Worm (Caenorhabditis elegans) whole organism, L2 larva: ENCODE data around the gene srh-82.

Source experiments
- C34F6.9 ChIP-seq: fragments of 150-350 bp; optimal IDR thresholded peaks from 2 replicates; lab custom pipeline; 2014; ENCODE audit warnings: missing biosample characterization, missing genetic modification characterization
- F13H6.1 ChIP-seq: sonication (generic microtip); optimal IDR thresholded peaks from 2 replicates; lab custom pipeline; 2016; ENCODE audit warnings: missing genetic modification characterization, missing compliant biosample characterization
- R02D3.7 ChIP-seq: fragments of 150-350 bp; optimal IDR thresholded peaks from 2 replicates; lab custom pipeline; 2014; ENCODE audit warnings: missing biosample characterization, missing genetic modification characterization
- Y55F3AM.14 ChIP-seq: fragments of 200-800 bp; sonication (Bioruptor generic); optimal IDR thresholded peaks from 2 replicates; lab custom pipeline; 2018; ENCODE audit warnings: mild to moderate bottlenecking, missing genetic modification characterization, missing compliant biosample characterization
- ZK546.5 ChIP-seq: sonication (generic microtip); optimal IDR thresholded peaks from 2 replicates; lab custom pipeline; 2017; ENCODE audit warnings: missing biosample characterization, missing genetic modification characterization
- ama-1 ChIP-seq: fragments of 150-350 bp; optimal IDR thresholded peaks from 2 replicates; lab custom pipeline; 2018; ENCODE audit warnings: inconsistent platforms
- blmp-1 ChIP-seq: sonication (generic microtip); optimal IDR thresholded peaks from 2 replicates; lab custom pipeline; 2017; ENCODE audit warnings: missing genetic modification characterization, mild to moderate bottlenecking, missing compliant biosample characterization, antibody characterized with exemption, moderate library complexity; ENCODE audit not compliant: insufficient read depth
- ceh-82 ChIP-seq: fragments of 150-350 bp; optimal IDR thresholded peaks from 2 replicates; lab custom pipeline; 2014; ENCODE audit warnings: missing biosample characterization, missing genetic modification characterization
- crh-2 ChIP-seq: sonication (generic microtip); optimal IDR thresholded peaks from 2 replicates; lab custom pipeline; 2017; ENCODE audit warnings: missing biosample characterization, missing genetic modification characterization
- dmd-4 ChIP-seq: sonication (generic microtip); optimal IDR thresholded peaks from 2 replicates; lab custom pipeline; 2017; ENCODE audit warnings: missing biosample characterization, missing genetic modification characterization
- egl-27 ChIP-seq: sonication (generic microtip); optimal IDR thresholded peaks from 3 replicates; lab custom pipeline; 2017; ENCODE audit warnings: missing biosample characterization, missing genetic modification reagents, missing genetic modification characterization
- elt-1 ChIP-seq: fragments of 150-350 bp; optimal IDR thresholded peaks from 2 replicates; lab custom pipeline; 2014; ENCODE audit warnings: missing biosample characterization, missing genetic modification characterization
- elt-3 ChIP-seq: sonication (generic microtip); optimal IDR thresholded peaks from 2 replicates; lab custom pipeline; 2017; ENCODE audit warnings: missing biosample characterization, missing genetic modification characterization
- fos-1 ChIP-seq: fragments of 150-350 bp; optimal IDR thresholded peaks from 2 replicates; lab custom pipeline; 2014; ENCODE audit warnings: missing biosample characterization, missing genetic modification characterization
- gmeb-1 ChIP-seq: fragments of 150-350 bp; optimal IDR thresholded peaks from 2 replicates; lab custom pipeline; 2014; ENCODE audit warnings: missing biosample characterization, missing genetic modification characterization
- lin-11 ChIP-seq: fragments of 150-350 bp; sonication (generic microtip); optimal IDR thresholded peaks from 2 replicates; lab custom pipeline; 2014; ENCODE audit warnings: missing biosample characterization, missing genetic modification characterization, inconsistent platforms, mixed read lengths
- lin-13 ChIP-seq: fragments of 150-350 bp; optimal IDR thresholded peaks from 2 replicates; lab custom pipeline; 2014; ENCODE audit warnings: missing biosample characterization, missing genetic modification reagents, missing genetic modification characterization
- lin-39 ChIP-seq: fragments of 150-350 bp; optimal IDR thresholded peaks from 2 replicates; lab custom pipeline; 2014; ENCODE audit warnings: missing biosample characterization, missing genetic modification reagents, missing genetic modification characterization
- lsy-2 ChIP-seq, 2 experiments: fragments of 150-350 bp in 1 of 2; sonication (generic microtip) in 1 of 2; optimal IDR thresholded peaks; 2 replicates each; lab custom pipeline; 2014 to 2017; ENCODE audit warnings: missing biosample characterization in 2 of 2, missing genetic modification characterization in 2 of 2
- mab-5 ChIP-seq: fragments of 150-350 bp; optimal IDR thresholded peaks from 2 replicates; lab custom pipeline; 2014; ENCODE audit warnings: missing biosample characterization, missing genetic modification characterization
- mbf-1 ChIP-seq: sonication (generic microtip); optimal IDR thresholded peaks from 2 replicates; lab custom pipeline; 2017; ENCODE audit warnings: missing biosample characterization, missing genetic modification characterization
- mdl-1 ChIP-seq, 2 experiments: fragments of 150-350 bp in 1 of 2; sonication (generic microtip) in 1 of 2; optimal IDR thresholded peaks; 2 replicates each; lab custom pipeline; 2017; ENCODE audit warnings: missing biosample characterization in 2 of 2, missing genetic modification characterization in 2 of 2
- nhr-10 ChIP-seq: sonication (generic microtip); optimal IDR thresholded peaks from 2 replicates; lab custom pipeline; 2017; ENCODE audit warnings: missing biosample characterization, missing genetic modification characterization
- nhr-11 ChIP-seq: fragments of 150-350 bp; optimal IDR thresholded peaks from 2 replicates; lab custom pipeline; 2014; ENCODE audit warnings: missing biosample characterization, missing genetic modification characterization
- nhr-129 ChIP-seq: fragments of 150-350 bp; optimal IDR thresholded peaks from 2 replicates; lab custom pipeline; 2014; ENCODE audit warnings: missing biosample characterization, missing genetic modification characterization
- nhr-21 ChIP-seq: fragments of 150-350 bp; optimal IDR thresholded peaks from 2 replicates; lab custom pipeline; 2014; ENCODE audit warnings: missing biosample characterization, missing genetic modification characterization
- nhr-25 ChIP-seq: fragments of 150-350 bp; sonication (generic microtip); optimal IDR thresholded peaks from 3 replicates; lab custom pipeline; 2014; ENCODE audit warnings: missing biosample characterization, missing genetic modification characterization
- nhr-6 ChIP-seq: fragments of 150-350 bp; optimal IDR thresholded peaks from 2 replicates; lab custom pipeline; 2014; ENCODE audit warnings: missing biosample characterization, missing genetic modification characterization
- nhr-77 ChIP-seq: fragments of 150-350 bp; optimal IDR thresholded peaks from 2 replicates; lab custom pipeline; 2014; ENCODE audit warnings: missing biosample characterization, missing genetic modification characterization
- sem-4 ChIP-seq: fragments of 150-350 bp; optimal IDR thresholded peaks from 2 replicates; lab custom pipeline; 2014; ENCODE audit warnings: missing biosample characterization, missing genetic modification reagents, missing genetic modification characterization
- skn-1 ChIP-seq: sonication (generic microtip); optimal IDR thresholded peaks from 2 replicates; lab custom pipeline; 2017; ENCODE audit warnings: missing biosample characterization, missing genetic modification characterization
- sma-3 ChIP-seq: sonication (generic microtip); optimal IDR thresholded peaks from 2 replicates; lab custom pipeline; 2016; ENCODE audit warnings: missing genetic modification reagents, missing genetic modification characterization, missing compliant biosample characterization
- snpc-4 ChIP-seq: fragments of 150-350 bp; optimal IDR thresholded peaks from 2 replicates; lab custom pipeline; 2014; ENCODE audit warnings: missing biosample characterization, missing genetic modification characterization
- unc-39 ChIP-seq: fragments of 150-350 bp; optimal IDR thresholded peaks from 2 replicates; lab custom pipeline; 2014; ENCODE audit warnings: missing biosample characterization, missing genetic modification characterization
- unc-55 ChIP-seq: fragments of 150-350 bp; sonication (generic microtip); optimal IDR thresholded peaks from 3 replicates; lab custom pipeline; 2014; ENCODE audit warnings: missing biosample characterization, missing genetic modification reagents, missing genetic modification characterization
- unc-62 ChIP-seq: fragments of 150-350 bp; optimal IDR thresholded peaks from 2 replicates; lab custom pipeline; 2014; ENCODE audit warnings: missing biosample characterization, missing genetic modification reagents, missing genetic modification characterization
- zag-1 ChIP-seq: fragments of 150-350 bp; optimal IDR thresholded peaks from 2 replicates; lab custom pipeline; 2014; ENCODE audit warnings: missing biosample characterization, missing genetic modification characterization
- ztf-11 ChIP-seq: sonication (generic microtip); optimal IDR thresholded peaks from 2 replicates; lab custom pipeline; 2017; ENCODE audit warnings: missing biosample characterization, missing genetic modification characterization
- ztf-4 ChIP-seq: fragments of 150-350 bp; optimal IDR thresholded peaks from 2 replicates; lab custom pipeline; 2014; ENCODE audit warnings: missing biosample characterization, missing genetic modification characterization

srh-82 gene

ce11 chrV:144794-145193, at the start of gene srh-82:
srh-82 (plus strand) TSS chrV:145094.
- no peak for TF ChIP-seq Y55F3AM.14 (GFP tag; lab: Kevin White, UChicago)
- no peak for TF ChIP-seq elt-3 (tag; lab: Kevin White, UChicago)
- no peak for TF ChIP-seq dmd-4 (tag; lab: Kevin White, UChicago)
- no peak for TF ChIP-seq nhr-11 (tag; lab: Kevin White, UChicago)
- no peak for TF ChIP-seq nhr-25 (tag; lab: Kevin White, UChicago)
- TF ChIP-seq fos-1 (tag; lab: Kevin White, UChicago): no peak
- no peak for TF ChIP-seq nhr-10 (tag; lab: Kevin White, UChicago)
- TF ChIP-seq mab-5 (tag; lab: Kevin White, UChicago): no peak
- no peak for TF ChIP-seq ztf-11 (tag; lab: Kevin White, UChicago)
- no peak for TF ChIP-seq snpc-4 (tag; lab: Kevin White, UChicago)
- no peak for TF ChIP-seq mdl-1 (tag; optimal IDR thresholded peaks at IDR 0.05; lab: Kevin White, UChicago)
- TF ChIP-seq F13H6.1 (tag; lab: Kevin White, UChicago): no peak

- TF ChIP-seq ama-1 (lab: Kevin White, UChicago): no peak
- TF ChIP-seq ztf-4 (tag; lab: Kevin White, UChicago): no peak
- TF ChIP-seq ZK546.5 (tag; lab: Kevin White, UChicago): no peak
- no peak for TF ChIP-seq elt-3 (tag; lab: Kevin White, UChicago)
Observed at ce11 chrV:102165-102564, 42.7 kb upstream of the srh-82 start.

ce11 chrV:103043-103702, 41.7 kb upstream of the srh-82 start:
- TF ChIP-seq mbf-1: no peak

ce11 chrV:103977-104376, 40.9 kb upstream of the srh-82 start, which contains the start of gene rps-27:
rps-27 (minus strand) TSS chrV:104077.
- no peak for TF ChIP-seq dmd-4 (tag; lab: Kevin White, UChicago)

- peak; percentile 66 for TF ChIP-seq R02D3.7 (tag; lab: Kevin White, UChicago)
- TF ChIP-seq C34F6.9 (tag; lab: Kevin White, UChicago): peak; percentile 67
- TF ChIP-seq skn-1 (tag; lab: Kevin White, UChicago): no peak
- TF ChIP-seq Y55F3AM.14 (GFP tag; lab: Kevin White, UChicago): no peak
- TF ChIP-seq elt-1 (tag; lab: Kevin White, UChicago): no peak
- TF ChIP-seq nhr-25 (tag; lab: Kevin White, UChicago): peak; percentile 67
- TF ChIP-seq snpc-4 (tag; lab: Kevin White, UChicago): peak; percentile 57
- no peak for TF ChIP-seq nhr-6 (tag; lab: Kevin White, UChicago)
- no peak for TF ChIP-seq egl-27 (tag; lab: Kevin White, UChicago)
- no peak for TF ChIP-seq mdl-1 (tag; optimal IDR thresholded peaks at IDR 0.05; lab: Kevin White, UChicago)
- no peak for TF ChIP-seq F13H6.1 (tag; lab: Kevin White, UChicago)
- no peak for TF ChIP-seq blmp-1 (tag; lab: Kevin White, UChicago)
- TF ChIP-seq unc-39 (tag; lab: Kevin White, UChicago): no peak
- TF ChIP-seq mab-5 (tag; lab: Kevin White, UChicago): no peak
- TF ChIP-seq ama-1 (lab: Kevin White, UChicago): peak; percentile 0
- TF ChIP-seq sem-4: peak; percentile 42
- TF ChIP-seq zag-1 (tag; lab: Kevin White, UChicago): no peak
- TF ChIP-seq lin-13 (GFP tag; lab: Kevin White, UChicago): peak; percentile 83
- TF ChIP-seq ceh-82: no peak
- peak; percentile 92 for TF ChIP-seq unc-55 (GFP tag; lab: Kevin White, UChicago)
- TF ChIP-seq gmeb-1 (tag; lab: Kevin White, UChicago): peak; percentile 79
- peak; percentile 61 for TF ChIP-seq nhr-21
- TF ChIP-seq lin-11 (tag; lab: Kevin White, UChicago): peak; percentile 90
- no peak for TF ChIP-seq nhr-77 (tag; lab: Kevin White, UChicago)
- TF ChIP-seq mbf-1: no peak
- no peak for TF ChIP-seq ZK546.5 (tag; lab: Kevin White, UChicago)
- no peak for TF ChIP-seq ztf-11 (tag; lab: Kevin White, UChicago)
- peak; percentile 51 for TF ChIP-seq fos-1 (tag; lab: Kevin White, UChicago)
- peak; percentile 33 for TF ChIP-seq ztf-4 (tag; lab: Kevin White, UChicago)
- TF ChIP-seq lsy-2 (tag; optimal IDR thresholded peaks at IDR 0.05; lab: Kevin White, UChicago): peak in 1 of 2 experiments; percentile 84
- TF ChIP-seq crh-2 (tag; lab: Kevin White, UChicago): peak; percentile 74
- no peak for TF ChIP-seq nhr-11 (tag; lab: Kevin White, UChicago)
- no peak for TF ChIP-seq lin-39 (tag; lab: Kevin White, UChicago)
- TF ChIP-seq nhr-129 (tag; lab: Kevin White, UChicago): peak; percentile 70
- peak; percentile 78 for TF ChIP-seq sma-3 (GFP tag; lab: Kevin White, UChicago)
- no peak for TF ChIP-seq unc-62
- TF ChIP-seq, all 48 proteins: peak for 17
Observed at ce11 chrV:104474-104873, 40.4 kb upstream of the srh-82 start, which contains the start of gene picd-1. picd-1 (plus strand) TSS chrV:104825.
